Fruit fly (Drosophila melanogaster): Measurements from ENCODE around the gene CG5885.

- no peak for TF ChIP-seq CG8478 (optimal IDR thresholded peaks at IDR 0.05)
- TF ChIP-seq psq (optimal IDR thresholded peaks at IDR 0.05), result no peak
- no peak for TF ChIP-seq pan (optimal IDR thresholded peaks at IDR 0.05)
Measured at dm6 chr2L:9937908-9938307, 19.8 kb upstream of the CG5885 start, which contains the start of gene Arglu1.

All from whole organism.